Worm (Caenorhabditis elegans) whole organism, early embryonic: ENCODE measurements around the gene C26D10.6.

ENCODE experiments used
- B0310.2 ChIP-seq: sonication (generic microtip); optimal IDR thresholded peaks from 2 replicates; lab custom pipeline; 2016; ENCODE audit warnings: mild to moderate bottlenecking, missing genetic modification characterization, missing compliant biosample characterization
- F13C5.2 ChIP-seq: sonication (generic microtip); optimal IDR thresholded peaks from 2 replicates; lab custom pipeline; 2017; ENCODE audit warnings: mild to moderate bottlenecking, missing genetic modification characterization, inconsistent platforms, missing compliant biosample characterization
- aly-1 ChIP-seq: sonication (generic microtip); optimal IDR thresholded peaks from 2 replicates; lab custom pipeline; 2016; ENCODE audit warnings: missing genetic modification characterization, missing compliant biosample characterization
- ama-1 ChIP-seq: fragments of 150-350 bp; optimal IDR thresholded peaks from 2 replicates; lab custom pipeline; 2014
- ceh-13 ChIP-seq: fragments of 200-800 bp; sonication (Bioruptor generic); optimal IDR thresholded peaks from 2 replicates; lab custom pipeline; 2018; ENCODE audit warnings: mild to moderate bottlenecking, missing genetic modification characterization, missing compliant biosample characterization
- ceh-36 ChIP-seq: sonication (generic microtip); optimal IDR thresholded peaks from 2 replicates; lab custom pipeline; 2016; ENCODE audit warnings: missing genetic modification characterization, inconsistent platforms, missing compliant biosample characterization
- ets-7 ChIP-seq: sonication (generic microtip); optimal IDR thresholded peaks from 2 replicates; lab custom pipeline; 2016; ENCODE audit warnings: missing genotype, missing genetic modification characterization, missing compliant biosample characterization
- flt-1 ChIP-seq: fragments of 200-800 bp; sonication (Bioruptor generic); IDR thresholded peaks from 2 replicates; pipeline ENCODE4 v1.3.6; 2022; ENCODE audit warnings: missing genetic modification characterization, missing compliant biosample characterization
- hmbx-1 ChIP-seq: sonication (generic microtip); optimal IDR thresholded peaks from 2 replicates; lab custom pipeline; 2016; ENCODE audit warnings: mild to moderate bottlenecking, missing genetic modification characterization, missing compliant biosample characterization
- hmg-4 ChIP-seq: fragments of 200-800 bp; sonication (Bioruptor generic); optimal IDR thresholded peaks from 2 replicates; lab custom pipeline; 2018; ENCODE audit warnings: mild to moderate bottlenecking, missing genetic modification characterization, missing compliant biosample characterization
- hnd-1 ChIP-seq: sonication (generic microtip); optimal IDR thresholded peaks from 2 replicates; lab custom pipeline; 2016; ENCODE audit warnings: missing genetic modification characterization, missing compliant biosample characterization
- pes-1 ChIP-seq: fragments of 200-800 bp; sonication (Bioruptor generic); IDR thresholded peaks from 2 replicates; pipeline ENCODE4 v1.3.6; 2022; ENCODE audit warnings: missing genetic modification reagents, missing genetic modification characterization, missing compliant biosample characterization
- scrt-1 ChIP-seq: fragments of 200-800 bp; sonication (Bioruptor generic); IDR thresholded peaks from 2 replicates; pipeline ENCODE4 v1.3.6; 2022; ENCODE audit warnings: missing genetic modification characterization, missing compliant biosample characterization
- sea-1 ChIP-seq: fragments of 200-800 bp; sonication (Bioruptor generic); conservative IDR thresholded peaks from 2 replicates; pipeline ENCODE4 v1.3.6; 2022; ENCODE audit warnings: missing genetic modification characterization, missing compliant biosample characterization
- tbx-11 ChIP-seq: fragments of 200-800 bp; sonication (Bioruptor generic); IDR thresholded peaks from 2 replicates; pipeline ENCODE4 v1.3.6; 2022; ENCODE audit warnings: missing genetic modification characterization, missing compliant biosample characterization
- tbx-37 ChIP-seq: fragments of 200-800 bp; sonication (Bioruptor generic); conservative IDR thresholded peaks from 2 replicates; pipeline ENCODE4 v1.3.6; 2022; ENCODE audit warnings: missing genetic modification reagents, missing genetic modification characterization, missing compliant biosample characterization
- tra-4 ChIP-seq: sonication (generic microtip); optimal IDR thresholded peaks from 2 replicates; lab custom pipeline; 2017; ENCODE audit warnings: missing genetic modification characterization, missing compliant biosample characterization

C26D10.6 gene

DNA sequence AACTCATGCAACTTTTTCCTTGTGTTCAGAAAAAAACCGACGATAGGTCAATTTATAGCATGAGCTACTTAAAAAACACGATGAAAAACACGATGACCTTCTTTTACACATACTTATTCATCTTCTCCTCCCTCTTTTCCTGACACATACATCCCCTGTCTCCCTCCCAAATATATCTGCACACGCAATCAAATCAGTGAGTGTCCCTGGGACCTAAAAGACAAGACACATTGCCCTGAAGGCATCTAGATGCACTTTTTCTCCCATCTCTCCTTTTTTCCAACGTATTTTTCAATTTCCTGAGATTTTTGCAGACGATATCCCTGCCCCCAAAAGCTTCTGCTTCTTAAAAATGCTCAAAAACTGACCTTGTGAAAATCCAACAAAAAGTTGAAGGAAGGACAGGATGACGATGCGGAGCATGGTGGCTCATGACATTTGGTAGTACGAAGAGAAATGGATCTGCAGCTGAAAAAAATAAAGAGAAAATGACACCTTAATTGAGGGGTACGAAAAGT is at the start of gene C26D10.6:
Gene C26D10.6, minus strand, starts transcription at position 468 of the 518 bp plus-strand sequence.
- TF ChIP-seq hmg-4 (GFP tag; lab: Kevin White, UChicago) (no peak), ama-1 (lab: Kevin White, UChicago) (no peak), B0310.2 (tag; lab: Kevin White, UChicago) (no peak), tra-4 (tag; lab: Kevin White, UChicago) (no peak), hmbx-1 (no peak), hnd-1 (no peak), ets-7 (no peak), sea-1 (GFP tag; lab: Robert Waterston, UW) (no peak)

- TF ChIP-seq hmg-4 (GFP tag; lab: Kevin White, UChicago) (no peak), ceh-13 (GFP tag; lab: Kevin White, UChicago) (no peak), ceh-36 (tag; lab: Kevin White, UChicago) (no peak), aly-1 (no peak), ama-1 (lab: Kevin White, UChicago) (no peak), sea-1 (GFP tag; lab: Robert Waterston, UW) (no peak), tra-4 (tag; lab: Kevin White, UChicago) (no peak)
Measured at ce11 chrII:8399997-8400396, 45.5 kb upstream of the C26D10.6 start.

DNA sequence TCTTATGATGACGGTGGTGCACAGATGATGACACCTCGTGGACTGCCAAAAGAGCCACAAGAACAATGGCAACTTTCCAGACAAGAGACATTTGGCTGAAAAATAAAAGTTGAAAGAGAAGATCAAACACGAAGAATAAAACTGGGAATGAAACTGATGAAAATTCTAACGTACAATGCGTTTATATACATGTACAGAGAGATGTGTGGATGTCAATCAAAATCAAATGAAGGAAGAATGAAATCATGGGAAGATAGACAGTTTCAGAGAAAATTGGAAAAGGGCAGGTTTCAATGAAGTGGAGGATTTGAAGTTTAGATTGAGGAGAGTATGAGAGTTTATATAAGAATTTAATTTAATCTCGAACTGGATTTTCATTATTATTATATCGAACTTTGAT is 44.6 kb upstream of the C26D10.6 start, which contains the start of gene dod-23:
Gene dod-23, minus strand, starts transcription at position 101 of the 400 bp plus-strand sequence.
- no peak for TF ChIP-seq aly-1
- no peak for TF ChIP-seq B0310.2 (tag; lab: Kevin White, UChicago)
- no peak for TF ChIP-seq pes-1 (GFP tag; lab: Robert Waterston, UW)
- no peak for TF ChIP-seq scrt-1 (GFP tag; lab: Robert Waterston, UW)
- no peak for TF ChIP-seq ets-7

- TF ChIP-seq sea-1 (GFP tag; lab: Robert Waterston, UW) (no peak), ceh-13 (GFP tag; lab: Kevin White, UChicago) (no peak), tra-4 (tag; lab: Kevin White, UChicago) (no peak), ets-7 (no peak), F13C5.2 (tag; lab: Kevin White, UChicago) (no peak), flt-1 (no peak)
Measured at ce11 chrII:8396041-8396440, 41.5 kb upstream of the C26D10.6 start, which contains the start of gene F49E12.7. TSS of gene F49E12.7 (minus strand) at chrII:8396141.

DNA sequence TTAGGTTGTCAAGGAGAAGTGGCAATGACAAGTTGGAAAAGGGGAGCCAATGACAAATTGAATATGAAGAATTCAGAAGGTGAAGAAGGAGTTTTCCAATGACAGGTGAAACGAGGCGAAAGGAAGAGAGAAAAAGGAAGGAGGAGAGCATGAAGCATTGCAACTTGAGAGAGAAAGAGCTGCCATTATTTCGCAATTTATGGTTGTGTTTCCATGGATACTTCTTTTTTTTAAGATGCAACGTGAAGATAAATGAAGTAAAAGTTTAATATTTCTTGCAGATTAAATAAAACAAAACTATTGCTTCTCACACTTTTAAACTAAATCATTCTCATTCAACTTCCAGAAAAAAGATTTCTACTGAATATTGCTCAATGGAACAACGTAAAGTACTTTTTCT is 39.7 kb upstream of the C26D10.6 start, which contains the start of gene F49E12.8:
Gene F49E12.8, minus strand, starts transcription at position 101 of the 400 bp plus-strand sequence.
- TF ChIP-seq scrt-1 (GFP tag; lab: Robert Waterston, UW): no peak
- no peak for TF ChIP-seq tbx-11

- TF ChIP-seq tbx-11 (no peak), scrt-1 (GFP tag; lab: Robert Waterston, UW) (no peak), F13C5.2 (tag; lab: Kevin White, UChicago) (no peak), hnd-1 (no peak), sea-1 (GFP tag; lab: Robert Waterston, UW) (no peak), flt-1 (no peak), ceh-36 (tag; lab: Kevin White, UChicago) (no peak)
Measured at ce11 chrII:8392215-8392614, 37.7 kb upstream of the C26D10.6 start.

ce11 chrII:8390751-8391150 is 36.3 kb upstream of the C26D10.6 start, which contains the start of gene F49E12.10:
TSS of gene F49E12.10 (plus strand) at chrII:8391051.
- TF ChIP-seq ets-7 (no peak), F13C5.2 (tag; lab: Kevin White, UChicago) (no peak), scrt-1 (GFP tag; lab: Robert Waterston, UW) (no peak), tbx-11 (no peak), ceh-13 (GFP tag; lab: Kevin White, UChicago) (no peak), hmbx-1 (no peak), B0310.2 (tag; lab: Kevin White, UChicago) (no peak), tra-4 (tag; lab: Kevin White, UChicago) (no peak), ama-1 (lab: Kevin White, UChicago) (no peak), tbx-37 (GFP tag; lab: Robert Waterston, UW) (no peak), flt-1 (no peak), sea-1 (GFP tag; lab: Robert Waterston, UW) (no peak), aly-1 (no peak), ceh-36 (tag; lab: Kevin White, UChicago) (no peak), hmg-4 (GFP tag; lab: Kevin White, UChicago) (no peak)

- TF ChIP-seq ets-7 (no peak), pes-1 (GFP tag; lab: Robert Waterston, UW) (no peak), tbx-37 (GFP tag; lab: Robert Waterston, UW) (no peak), hmbx-1 (no peak), flt-1 (no peak), scrt-1 (GFP tag; lab: Robert Waterston, UW) (no peak), hnd-1 (no peak), ceh-36 (tag; lab: Kevin White, UChicago) (no peak), hmg-4 (GFP tag; lab: Kevin White, UChicago) (no peak), ceh-13 (GFP tag; lab: Kevin White, UChicago) (no peak), aly-1 (no peak), tra-4 (tag; lab: Kevin White, UChicago) (no peak), sea-1 (GFP tag; lab: Robert Waterston, UW) (no peak), B0310.2 (tag; lab: Kevin White, UChicago) (no peak)
Measured at ce11 chrII:8388001-8388513, 33.6 kb upstream of the C26D10.6 start, which contains the start of gene drd-1. TSS of gene drd-1 (plus strand) at chrII:8388051.
